Worm (Caenorhabditis elegans) whole organism, late embryonic: ENCODE data around the gene T03F6.4.

Experiments
- C38D4.7 ChIP-seq: fragments of 200-800 bp; sonication (Bioruptor generic); optimal IDR thresholded peaks from 2 replicates; lab custom pipeline; 2018; ENCODE audit warnings: mild to moderate bottlenecking, missing genetic modification characterization, moderate library complexity, missing compliant biosample characterization
- T23F11.4 ChIP-seq: fragments of 200-800 bp; sonication (Bioruptor generic); optimal IDR thresholded peaks from 2 replicates; lab custom pipeline; 2018; ENCODE audit warnings: mild to moderate bottlenecking, missing genetic modification characterization, missing compliant biosample characterization
- ama-1 ChIP-seq: fragments of 150-350 bp; optimal IDR thresholded peaks from 2 replicates; lab custom pipeline; 2014
- ceh-18 ChIP-seq: sonication (generic microtip); optimal IDR thresholded peaks from 2 replicates; lab custom pipeline; 2016; ENCODE audit warnings: missing genetic modification characterization, missing compliant biosample characterization
- ceh-2 ChIP-seq: sonication (generic microtip); optimal IDR thresholded peaks from 2 replicates; lab custom pipeline; 2016; ENCODE audit warnings: missing genotype, missing genetic modification characterization, missing compliant biosample characterization
- ceh-34 ChIP-seq: sonication (generic microtip); optimal IDR thresholded peaks from 2 replicates; lab custom pipeline; 2016; ENCODE audit warnings: mild to moderate bottlenecking, missing genetic modification characterization, missing compliant biosample characterization
- che-1 ChIP-seq: sonication (generic microtip); optimal IDR thresholded peaks from 2 replicates; lab custom pipeline; 2016; ENCODE audit warnings: mild to moderate bottlenecking, missing genetic modification characterization, missing compliant biosample characterization
- dve-1 ChIP-seq: sonication (generic microtip); optimal IDR thresholded peaks from 2 replicates; lab custom pipeline; 2017; ENCODE audit warnings: antibody characterized with exemption, mild to moderate bottlenecking, missing genetic modification characterization, missing compliant biosample characterization
- elt-2 ChIP-seq: sonication (generic microtip); optimal IDR thresholded peaks from 2 replicates; lab custom pipeline; 2016; ENCODE audit warnings: missing genetic modification reagents, missing genetic modification characterization, missing compliant biosample characterization
- elt-4 ChIP-seq: sonication (generic microtip); optimal IDR thresholded peaks from 2 replicates; lab custom pipeline; 2016; ENCODE audit warnings: missing genetic modification characterization, missing compliant biosample characterization
- fkh-10 ChIP-seq: fragments of 150-350 bp; optimal IDR thresholded peaks from 2 replicates; lab custom pipeline; 2014; ENCODE audit warnings: missing biosample characterization, missing genetic modification reagents, missing genetic modification characterization
- fkh-6 ChIP-seq: sonication (generic microtip); optimal IDR thresholded peaks from 2 replicates; lab custom pipeline; 2016; ENCODE audit warnings: missing genetic modification characterization, missing compliant biosample characterization
- gmeb-2 ChIP-seq: sonication (generic microtip); optimal IDR thresholded peaks from 2 replicates; lab custom pipeline; 2016; ENCODE audit warnings: missing genetic modification characterization, inconsistent platforms, missing compliant biosample characterization
- hlh-15 ChIP-seq: sonication (generic microtip); optimal IDR thresholded peaks from 2 replicates; lab custom pipeline; 2016; ENCODE audit warnings: missing genetic modification characterization, missing compliant biosample characterization
- lin-11 ChIP-seq: fragments of 200-800 bp; sonication (Bioruptor generic); optimal IDR thresholded peaks from 2 replicates; lab custom pipeline; 2018; ENCODE audit warnings: mild to moderate bottlenecking, missing genetic modification characterization, missing compliant biosample characterization
- madf-2 ChIP-seq: sonication (generic microtip); optimal IDR thresholded peaks from 2 replicates; lab custom pipeline; 2017; ENCODE audit warnings: missing genetic modification characterization, missing compliant biosample characterization
- nfya-1 ChIP-seq: sonication (generic microtip); optimal IDR thresholded peaks from 2 replicates; lab custom pipeline; 2017; ENCODE audit warnings: missing genetic modification characterization, mild to moderate bottlenecking, missing compliant biosample characterization, antibody characterized with exemption, moderate library complexity
- nhr-11 ChIP-seq: fragments of 150-350 bp; optimal IDR thresholded peaks from 2 replicates; lab custom pipeline; 2014; ENCODE audit warnings: missing biosample characterization, missing genetic modification characterization
- pag-3 ChIP-seq: sonication (generic microtip); optimal IDR thresholded peaks from 2 replicates; lab custom pipeline; 2016; ENCODE audit warnings: missing compliant biosample characterization, missing genetic modification characterization, borderline replicate concordance
- pat-9 ChIP-seq: fragments of 200-800 bp; sonication (Bioruptor generic); optimal IDR thresholded peaks from 2 replicates; lab custom pipeline; 2018; ENCODE audit warnings: mild to moderate bottlenecking, missing genetic modification characterization, moderate library complexity, missing compliant biosample characterization
- pha-2 ChIP-seq: sonication (generic microtip); optimal IDR thresholded peaks from 2 replicates; lab custom pipeline; 2017; ENCODE audit warnings: mild to moderate bottlenecking, missing genetic modification characterization, missing compliant biosample characterization
- pros-1 ChIP-seq: fragments of 150-350 bp; optimal IDR thresholded peaks from 2 replicates; lab custom pipeline; 2014; ENCODE audit warnings: missing biosample characterization, missing genetic modification reagents, missing genetic modification characterization
- rnt-1 ChIP-seq: sonication (generic microtip); optimal IDR thresholded peaks from 2 replicates; lab custom pipeline; 2016; ENCODE audit warnings: missing genetic modification characterization, missing compliant biosample characterization
- sdc-2 ChIP-seq: sonication (generic microtip); optimal IDR thresholded peaks from 2 replicates; lab custom pipeline; 2016; ENCODE audit warnings: missing genotype, missing genetic modification characterization, missing compliant biosample characterization
- syd-9 ChIP-seq: sonication (generic microtip); optimal IDR thresholded peaks from 2 replicates; lab custom pipeline; 2016; ENCODE audit warnings: mild to moderate bottlenecking, missing genetic modification characterization, moderate library complexity, missing compliant biosample characterization
- tbx-2 ChIP-seq: sonication (generic microtip); optimal IDR thresholded peaks from 2 replicates; lab custom pipeline; 2016; ENCODE audit warnings: missing genetic modification characterization, missing compliant biosample characterization
- tbx-7 ChIP-seq: sonication (generic microtip); optimal IDR thresholded peaks from 2 replicates; lab custom pipeline; 2016; ENCODE audit warnings: missing genotype, missing genetic modification characterization, missing compliant biosample characterization
- unc-3 ChIP-seq, 2 experiments: fragments of 200-800 bp in 1 of 2; sonication (Bioruptor generic) in 1 of 2; sonication (generic microtip) in 1 of 2; conservative IDR thresholded peaks in 1 of 2; optimal IDR thresholded peaks in 1 of 2; 2 replicates each; pipeline versions ENCODE4 v1.3.6 to Lab custom; 2016 to 2022; ENCODE audit warnings: missing compliant biosample characterization in 2 of 2, missing genetic modification characterization in 2 of 2, missing genetic modification reagents in 1 of 2
- unc-42 ChIP-seq: sonication (generic microtip); optimal IDR thresholded peaks from 2 replicates; lab custom pipeline; 2016; ENCODE audit warnings: missing genotype, missing genetic modification characterization, missing compliant biosample characterization
- zip-5 ChIP-seq: sonication (generic microtip); optimal IDR thresholded peaks from 2 replicates; lab custom pipeline; 2016; ENCODE audit warnings: missing genetic modification characterization, missing compliant biosample characterization
- ztf-16 ChIP-seq: sonication (generic microtip); optimal IDR thresholded peaks from 2 replicates; lab custom pipeline; 2017; ENCODE audit warnings: missing genetic modification characterization, missing compliant biosample characterization

T03F6.4 gene

ce11 chrIII:13378242-13378641, 7.7 kb upstream of the T03F6.4 start, which contains the start of gene T03F6.10:
TSS of gene T03F6.10 (minus strand) at chrIII:13378342.
- TF ChIP-seq hlh-15 (tag; lab: Kevin White, UChicago): no peak
- no peak for TF ChIP-seq tbx-2 (tag; lab: Kevin White, UChicago)
- TF ChIP-seq ceh-18: no peak
- no peak for TF ChIP-seq pha-2
- TF ChIP-seq ceh-34: no peak
- no peak for TF ChIP-seq C38D4.7 (GFP tag; lab: Kevin White, UChicago)
- TF ChIP-seq ceh-2 (tag; lab: Kevin White, UChicago): no peak
- TF ChIP-seq syd-9 (tag; lab: Kevin White, UChicago): no peak
- no peak for TF ChIP-seq dve-1 (tag; lab: Kevin White, UChicago)
- TF ChIP-seq sdc-2 (tag; lab: Kevin White, UChicago): no peak
- no peak for TF ChIP-seq unc-3 (GFP tag; conservative IDR thresholded peaks at IDR 0.05; lab: Robert Waterston, UW)
- no peak for TF ChIP-seq unc-3 (tag; optimal IDR thresholded peaks at IDR 0.05; lab: Kevin White, UChicago)
- TF ChIP-seq fkh-6 (tag; lab: Kevin White, UChicago): no peak
- TF ChIP-seq ztf-16 (tag; lab: Kevin White, UChicago): no peak
- TF ChIP-seq madf-2 (tag; lab: Kevin White, UChicago): no peak

ce11 chrIII:13380196-13380595, 5.8 kb upstream of the T03F6.4 start, which contains the start of gene T03F6.6:
TSS of gene T03F6.6 (minus strand) at chrIII:13380296.
- TF ChIP-seq T23F11.4 (GFP tag; lab: Kevin White, UChicago): no peak
- no peak for TF ChIP-seq zip-5
- no peak for TF ChIP-seq nhr-11 (tag; lab: Kevin White, UChicago)
- TF ChIP-seq, all 69 proteins: peak for 0

- no peak for TF ChIP-seq che-1 (tag; lab: Kevin White, UChicago)
- TF ChIP-seq lin-11 (tag; lab: Kevin White, UChicago): no peak
- TF ChIP-seq unc-42 (tag; lab: Kevin White, UChicago): no peak
- TF ChIP-seq gmeb-2 (tag; lab: Kevin White, UChicago): no peak
- no peak for TF ChIP-seq ama-1 (lab: Kevin White, UChicago)
- TF ChIP-seq fkh-10: no peak
- no peak for TF ChIP-seq pag-3 (tag; lab: Kevin White, UChicago)
Observed at ce11 chrIII:13380881-13381280, 5.1 kb upstream of the T03F6.4 start.

- TF ChIP-seq zip-5: no peak
- TF ChIP-seq pros-1 (tag; lab: Kevin White, UChicago): no peak
- TF ChIP-seq ama-1 (lab: Kevin White, UChicago): no peak
- TF ChIP-seq unc-3 (GFP tag; conservative IDR thresholded peaks at IDR 0.05; lab: Robert Waterston, UW): no peak
- no peak for TF ChIP-seq unc-3 (tag; optimal IDR thresholded peaks at IDR 0.05; lab: Kevin White, UChicago)
- no peak for TF ChIP-seq dve-1 (tag; lab: Kevin White, UChicago)
- TF ChIP-seq unc-42 (tag; lab: Kevin White, UChicago): peak; percentile 26
Observed at ce11 chrIII:13381684-13382083, 4.3 kb upstream of the T03F6.4 start.

ce11 chrIII:13383159-13383558, 2.8 kb upstream of the T03F6.4 start:
- TF ChIP-seq nfya-1 (tag; lab: Kevin White, UChicago) (peak; percentile 58), rnt-1 (tag; lab: Kevin White, UChicago) (no peak), pat-9 (tag; lab: Kevin White, UChicago) (no peak), ama-1 (lab: Kevin White, UChicago) (no peak)

- TF ChIP-seq elt-2 (tag; lab: Kevin White, UChicago) (peak; percentile 92), tbx-7 (no peak), elt-4 (tag; lab: Kevin White, UChicago) (no peak)
Observed at ce11 chrIII:13388621-13389020, 2.7 kb downstream of the T03F6.4 start.
